Fruit fly (Drosophila melanogaster): Measurements from ENCODE around the gene CG9705.

- TF ChIP-seq usp (GFP tag; optimal IDR thresholded peaks at IDR 0.05) (no peak), pan (optimal IDR thresholded peaks at IDR 0.05) (no peak), psq (optimal IDR thresholded peaks at IDR 0.05) (no peak), Dll (optimal IDR thresholded peaks at IDR 0.05) (no peak), CG8478 (optimal IDR thresholded peaks at IDR 0.05) (no peak)
Observed at dm6 chr3L:16730645-16731044, 49.3 kb upstream of the CG9705 start, which contains the start of gene Dbp73D.

Measured in whole organism.